Worm (Caenorhabditis elegans): ENCODE results near the gene Y97E10AR.2.

Gene Y97E10AR.2

DNA sequence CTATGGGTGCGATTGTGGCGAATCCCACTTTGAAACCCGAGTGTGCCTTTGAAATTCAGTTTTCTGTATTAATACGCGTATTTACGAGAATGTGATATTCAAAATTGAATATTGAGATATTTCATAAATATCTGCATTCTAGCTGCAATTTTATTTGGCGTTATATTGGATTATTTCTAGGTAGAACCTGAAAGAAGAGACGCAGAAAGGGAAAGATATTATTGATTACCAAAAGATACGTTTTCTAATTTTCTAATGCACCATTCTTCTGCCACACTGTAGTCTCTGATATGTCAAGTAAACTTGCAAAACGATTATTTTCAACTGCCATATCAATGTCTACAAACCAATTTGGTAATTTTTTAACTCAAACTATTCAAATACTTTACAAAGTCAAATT lies 26.1 kb downstream of the Y97E10AR.2 start, which contains the start of gene ech-3:
TSS of gene ech-3 (plus strand) at position 178 of the 400 bp plus-strand sequence.
- TF ChIP-seq rbr-2 (tag; optimal IDR thresholded peaks at IDR 0.05) (no peak), attf-4 (tag; optimal IDR thresholded peaks at IDR 0.05) (no peak), dmd-6 (GFP tag; IDR thresholded peaks at IDR 0.05) (peak; percentile 15; the same call in 1 of the 2 replicates), egl-27 (tag; optimal IDR thresholded peaks at IDR 0.05) (no peak), unc-39 (tag; optimal IDR thresholded peaks at IDR 0.05) (no peak), daf-16 (GFP tag; optimal IDR thresholded peaks at IDR 0.05) (no peak), daf-16 (tag; optimal IDR thresholded peaks at IDR 0.05) (peak; percentile 59), cey-2 (tag; optimal IDR thresholded peaks at IDR 0.05; ENCODE audit: borderline replicate concordance, insufficient read depth) (no peak), mep-1 (tag; optimal IDR thresholded peaks at IDR 0.05) (no peak), unc-62 (GFP tag; optimal IDR thresholded peaks at IDR 0.05 in 1 of 2) (no peak), unc-62 (tag; optimal IDR thresholded peaks at IDR 0.05) (no peak), madf-9 (GFP tag; conservative IDR thresholded peaks at IDR 0.05) (no peak), vab-7 (GFP tag; IDR thresholded peaks at IDR 0.05) (no peak), spr-3 (GFP tag; optimal IDR thresholded peaks at IDR 0.05) (no peak), lir-3 (tag; optimal IDR thresholded peaks at IDR 0.05) (no peak), dve-1 (tag; optimal IDR thresholded peaks at IDR 0.05; ENCODE audit: insufficient read depth) (peak; percentile 33), Y48G9A.11 (GFP tag; IDR thresholded peaks at IDR 0.05) (no peak), pqm-1 (tag; optimal IDR thresholded peaks at IDR 0.05) (peak; percentile 25), F10B5.3 (tag; optimal IDR thresholded peaks at IDR 0.05) (no peak), Y105C5A.15 (GFP tag; IDR thresholded peaks at IDR 0.05) (no peak), nhr-28 (tag; optimal IDR thresholded peaks at IDR 0.05) (peak; percentile 14), aly-2 (tag; optimal IDR thresholded peaks at IDR 0.05) (no peak), dpl-1 (GFP tag; optimal IDR thresholded peaks at IDR 0.05) (no peak), mes-2 (tag; optimal IDR thresholded peaks at IDR 0.05; ENCODE audit: poor library complexity, severe bottlenecking) (no peak), hlh-11 (tag; optimal IDR thresholded peaks at IDR 0.05) (no peak)

DNA sequence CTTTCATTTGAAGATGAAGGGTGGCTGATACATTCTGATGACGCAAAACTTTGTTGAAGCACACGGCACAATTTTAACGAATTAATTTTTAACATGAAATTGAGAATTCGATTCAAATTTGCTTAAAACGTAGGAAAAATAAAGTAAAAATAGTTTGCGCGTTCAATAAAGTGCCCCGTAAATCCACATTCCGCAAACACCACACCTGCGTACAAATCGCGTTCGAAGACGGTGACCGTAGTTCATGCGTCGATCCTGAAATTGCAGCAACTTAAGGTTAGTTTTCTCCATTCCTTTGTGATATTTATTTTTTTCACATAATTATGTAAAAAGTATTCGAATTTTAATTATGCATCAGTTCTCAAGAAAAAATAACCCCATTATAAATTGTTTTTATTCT lies 28.8 kb downstream of the Y97E10AR.2 start, which contains the start of gene F43H9.3:
TSS of gene F43H9.3 (minus strand) at position 189 of the 400 bp plus-strand sequence.
- TF ChIP-seq dpl-1 (GFP tag; optimal IDR thresholded peaks at IDR 0.05) (peak; percentile 38), lsy-2 (tag; optimal IDR thresholded peaks at IDR 0.05) (peak in 1 of 2 experiments; percentile 87), aha-1 (tag) (peak; percentile 56), T26A8.4 (GFP tag; IDR thresholded peaks at IDR 0.05) (no peak), hlh-30 (tag; optimal IDR thresholded peaks at IDR 0.05; ENCODE audit: insufficient read depth) (no peak), Y75B8A.6 (GFP tag; IDR thresholded peaks at IDR 0.05) (no peak), daf-12 (tag; optimal IDR thresholded peaks at IDR 0.05) (no peak), lin-38 (GFP tag; IDR thresholded peaks at IDR 0.05) (peak; percentile 31; the same call in 1 of the 2 replicates), unc-62 (GFP tag; optimal IDR thresholded peaks at IDR 0.05 in 1 of 2) (peak in 1 of 2 experiments; percentile 46), unc-62 (tag; optimal IDR thresholded peaks at IDR 0.05) (no peak), R02D3.7 (tag; optimal IDR thresholded peaks at IDR 0.05) (peak; percentile 83), mes-2 (tag; optimal IDR thresholded peaks at IDR 0.05; ENCODE audit: poor library complexity, severe bottlenecking) (peak; percentile 5)

DNA sequence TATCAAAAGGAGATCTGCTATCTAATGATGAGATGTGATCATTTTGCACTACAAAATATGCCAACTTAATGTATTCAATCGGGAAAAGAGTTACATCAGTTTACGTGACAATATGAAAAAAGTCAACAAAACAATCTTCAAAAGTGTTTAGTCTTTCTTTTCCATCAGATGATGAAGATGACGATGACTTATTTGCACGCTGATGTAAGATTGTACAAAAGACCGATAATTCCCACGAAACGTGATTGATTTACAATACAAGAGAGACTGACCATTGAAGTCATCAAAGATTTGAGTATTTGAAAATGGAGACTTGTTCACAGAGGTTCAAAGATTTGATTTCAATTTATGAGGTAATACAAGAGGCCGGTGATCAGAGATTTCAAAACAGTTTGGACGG lies 29.3 kb downstream of the Y97E10AR.2 start:
- peak in 1 of 2 experiments; percentile 43 for TF ChIP-seq hif-1 (tag; optimal IDR thresholded peaks at IDR 0.05)
- peak; percentile 64 for TF ChIP-seq nhr-28 (tag; optimal IDR thresholded peaks at IDR 0.05)
- TF ChIP-seq Y5F2A.4 (GFP tag; optimal IDR thresholded peaks at IDR 0.05), result no peak
- TF ChIP-seq zfp-2 (tag; optimal IDR thresholded peaks at IDR 0.05), result no peak
- peak; percentile 23 for TF ChIP-seq hlh-30 (tag; optimal IDR thresholded peaks at IDR 0.05; ENCODE audit: insufficient read depth)
- TF ChIP-seq nhr-11 (tag; optimal IDR thresholded peaks at IDR 0.05), result no peak
- TF ChIP-seq ztf-7 (tag; optimal IDR thresholded peaks at IDR 0.05), result peak; percentile 83

Measured in whole organism, L4 larva.